Fruit fly (Drosophila melanogaster): ENCODE data around the gene CG4830.

DNA sequence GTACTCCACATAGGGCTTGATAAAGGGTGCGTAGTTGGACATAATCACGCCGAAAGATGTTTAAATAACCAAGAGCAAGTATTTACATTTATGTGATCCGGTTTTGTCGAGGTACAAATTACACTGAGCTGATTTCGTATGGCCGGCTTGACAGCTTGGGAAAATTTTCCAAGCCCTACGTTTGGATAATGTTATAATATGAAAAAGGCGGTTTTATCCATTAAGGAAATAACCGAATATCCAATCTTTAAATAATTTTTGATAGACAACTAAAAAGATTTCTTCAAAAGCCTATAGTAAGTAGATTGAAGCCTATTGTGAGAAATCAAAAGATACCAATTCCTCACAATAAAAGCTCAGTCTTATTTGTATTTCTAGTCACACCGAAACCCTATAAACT, 15.2 kb downstream of the CG4830 start, which contains the start of the genes eIF3d2 and CG43450:
- TF ChIP-seq CG6654 (GFP tag; optimal IDR thresholded peaks at IDR 0.05) (no peak), Dfd (GFP tag; optimal IDR thresholded peaks at IDR 0.05) (no peak), gro (GFP tag; optimal IDR thresholded peaks at IDR 0.05) (no peak), hth (optimal IDR thresholded peaks at IDR 0.05) (no peak)

All from whole organism, embryonic.